Worm (Caenorhabditis elegans): ENCODE data around the gene daf-3.

Gene daf-3

DNA sequence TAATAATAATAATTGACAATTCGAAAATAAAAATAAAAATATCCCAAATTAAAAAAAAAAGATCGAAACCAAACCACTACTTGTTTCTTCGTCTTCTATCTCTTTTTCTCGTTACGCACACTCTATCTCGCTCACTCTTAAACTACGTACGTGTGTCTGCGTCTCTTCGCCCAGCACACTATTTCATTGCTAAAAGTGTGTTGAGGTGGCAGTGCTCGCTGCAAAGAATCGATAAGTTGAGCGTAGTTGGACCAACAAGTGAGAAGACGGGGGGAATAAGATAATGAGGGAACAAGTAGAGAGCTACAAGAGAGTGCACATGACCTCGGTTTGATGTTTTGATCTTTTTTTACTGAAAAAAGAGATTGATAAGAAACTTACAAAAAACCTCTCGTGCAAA lies 649 bp upstream of the daf-3 start (continued):
- no peak for TF ChIP-seq Y67H2A.10 (GFP tag; conservative IDR thresholded peaks at IDR 0.05)

DNA sequence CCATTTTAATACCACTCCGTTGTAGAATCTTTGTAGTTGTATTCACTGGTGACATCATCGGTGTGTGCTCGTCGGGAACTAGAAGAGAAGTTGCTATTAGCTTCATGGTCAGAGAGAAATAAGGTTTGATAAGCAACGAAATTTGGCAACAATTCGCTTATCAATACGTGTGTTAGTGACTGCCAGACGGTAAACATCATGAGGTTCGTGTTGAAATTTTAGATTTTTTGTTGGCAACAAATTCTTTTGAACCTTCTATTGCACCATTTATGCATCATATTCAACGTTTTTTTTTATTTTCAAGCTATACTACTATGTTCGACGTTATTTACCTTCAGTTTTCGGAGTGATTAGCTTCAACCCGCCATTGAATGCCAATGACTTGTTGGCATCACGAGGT lies 1.5 kb downstream of the daf-3 start:
- TF ChIP-seq snpc-1.1 (tag; optimal IDR thresholded peaks at IDR 0.05; ENCODE audit: insufficient read depth) (no peak), dox-1 (GFP tag; IDR thresholded peaks at IDR 0.05) (peak; percentile 44; the same call in 1 of the 2 replicates), nhr-80 (tag; optimal IDR thresholded peaks at IDR 0.05) (peak; percentile 92), atf-7 (tag; optimal IDR thresholded peaks at IDR 0.05) (peak; percentile 18), let-607 (tag; optimal IDR thresholded peaks at IDR 0.05) (peak; percentile 19 to 63), cebp-1 (GFP tag; IDR thresholded peaks at IDR 0.05) (no peak; the same call in 1 of the 2 replicates), cebp-1 (tag; optimal IDR thresholded peaks at IDR 0.05) (peak; percentile 60)

DNA sequence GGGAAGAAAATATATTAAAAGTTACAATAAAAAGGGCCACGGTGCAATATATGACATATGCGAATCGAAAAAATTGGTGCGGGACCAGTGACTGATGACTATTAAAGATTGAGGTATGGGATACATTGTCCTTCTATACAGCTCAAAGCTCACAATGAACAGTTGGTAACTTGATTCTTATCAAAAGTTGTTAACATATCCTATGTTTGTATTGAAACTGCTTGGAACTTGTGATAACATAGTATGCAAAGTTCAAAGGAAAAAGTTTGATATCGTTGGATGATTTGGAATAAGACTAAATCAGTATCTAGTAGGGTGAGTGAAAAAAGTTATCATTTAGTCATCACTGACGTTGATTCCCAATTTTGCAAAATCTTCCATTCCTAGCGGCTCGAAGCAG lies 7.3 kb downstream of the daf-3 start:
- TF ChIP-seq F37B4.10 (GFP tag; IDR thresholded peaks at IDR 0.05) (no peak), zim-3 (tag; optimal IDR thresholded peaks at IDR 0.05) (no peak), C17E4.6 (GFP tag; IDR thresholded peaks at IDR 0.05) (no peak), let-526 (GFP tag; IDR thresholded peaks at IDR 0.05) (no peak), zfh-2 (GFP tag; conservative IDR thresholded peaks at IDR 0.05) (no peak), rpc-1 (optimal IDR thresholded peaks at IDR 0.05) (no peak), rpc-1 (tag; optimal IDR thresholded peaks at IDR 0.05) (no peak), hlh-26 (GFP tag; conservative IDR thresholded peaks at IDR 0.05) (no peak), ceh-27 (GFP tag; optimal IDR thresholded peaks at IDR 0.05) (no peak), ekl-4 (GFP tag; IDR thresholded peaks at IDR 0.05) (no peak), lag-1 (GFP tag; IDR thresholded peaks at IDR 0.05) (no peak), pha-4 (tag; optimal IDR thresholded peaks at IDR 0.05) (no peak), Y53F4B.3 (GFP tag; IDR thresholded peaks at IDR 0.05) (no peak)

DNA sequence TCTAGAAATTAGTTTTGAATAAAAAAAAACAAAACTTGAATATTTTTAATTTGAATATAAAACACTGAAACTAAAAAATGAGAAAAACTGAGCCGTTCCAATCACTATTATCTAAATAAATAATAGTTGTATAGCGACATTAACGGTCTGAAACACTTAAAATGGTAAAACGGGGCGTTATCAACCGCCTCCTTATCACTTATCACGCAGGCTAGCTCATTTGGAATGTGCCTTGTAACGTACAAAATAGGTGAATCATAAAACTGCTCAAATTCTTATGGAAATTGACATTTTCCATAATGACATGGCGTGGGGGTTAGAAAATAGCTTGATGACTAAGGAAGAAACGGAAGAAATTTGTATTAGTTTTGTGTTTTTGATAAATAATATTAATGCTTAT lies 9.3 kb downstream of the daf-3 start, which contains the start of gene ifd-2:
ifd-2 (minus strand) TSS at position 1 of the 400 bp plus-strand sequence.
- peak; percentile 91 for TF ChIP-seq nhr-80 (tag; optimal IDR thresholded peaks at IDR 0.05)
- TF ChIP-seq let-607 (tag; optimal IDR thresholded peaks at IDR 0.05) = peak in 1 of 2 experiments; percentile 26
- TF ChIP-seq pha-4 (tag; optimal IDR thresholded peaks at IDR 0.05) = no peak
- no peak for TF ChIP-seq rcor-1 (GFP tag; IDR thresholded peaks at IDR 0.05)

DNA sequence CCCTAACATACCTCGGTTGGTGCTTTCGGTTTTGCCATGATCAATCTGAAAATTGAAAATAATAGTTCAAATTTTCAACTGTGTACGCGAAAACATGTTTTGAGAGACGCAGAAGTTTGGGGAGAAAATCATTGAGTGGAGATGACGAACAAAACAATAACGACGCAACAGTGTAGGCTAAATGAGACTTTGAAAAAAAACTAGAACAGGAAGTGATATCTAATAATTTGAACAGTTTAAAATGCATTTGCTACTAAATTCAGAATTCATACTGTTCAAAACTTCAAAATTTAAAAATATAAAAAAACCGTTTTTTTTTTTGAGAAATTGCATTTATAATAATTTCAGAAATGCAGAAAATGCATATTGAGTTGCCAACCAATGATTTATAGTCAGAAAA lies 12.2 kb downstream of the daf-3 start, which contains the start of gene F25E2.3:
F25E2.3 (minus strand) TSS at position 101 of the 400 bp plus-strand sequence.
- TF ChIP-seq F57C9.4 (tag; optimal IDR thresholded peaks at IDR 0.05) (no peak), let-526 (GFP tag; IDR thresholded peaks at IDR 0.05) (no peak), B0336.3 (GFP tag; IDR thresholded peaks at IDR 0.05) (no peak), dpl-1 (GFP tag; optimal IDR thresholded peaks at IDR 0.05) (no peak), K11D2.4 (GFP tag; IDR thresholded peaks at IDR 0.05) (no peak)

DNA sequence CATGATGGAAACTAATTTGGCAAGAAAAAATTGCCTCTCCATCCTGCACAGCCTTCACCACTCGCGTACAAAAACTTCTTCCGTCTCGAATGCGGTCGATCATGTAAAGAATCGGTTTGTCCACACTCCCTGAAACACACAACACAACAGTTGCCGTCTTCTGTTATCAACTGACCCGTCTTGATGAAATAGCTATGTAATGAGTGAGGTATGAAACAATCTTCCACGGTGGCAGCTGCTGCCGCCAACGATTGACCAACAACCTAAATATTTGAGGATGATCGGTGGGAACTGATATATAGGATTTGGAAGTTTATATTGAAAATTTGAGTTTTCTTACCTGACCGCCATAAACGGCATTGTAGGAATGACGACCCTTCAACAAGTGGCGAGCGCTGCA lies 13.0 kb downstream of the daf-3 start:
- peak; percentile 36 for TF ChIP-seq nhr-80 (tag; optimal IDR thresholded peaks at IDR 0.05)
- TF ChIP-seq F23B12.7 (tag; optimal IDR thresholded peaks at IDR 0.05; ENCODE audit: insufficient read depth) = no peak
- TF ChIP-seq let-607 (tag; optimal IDR thresholded peaks at IDR 0.05) = peak in 1 of 2 experiments; percentile 17

DNA sequence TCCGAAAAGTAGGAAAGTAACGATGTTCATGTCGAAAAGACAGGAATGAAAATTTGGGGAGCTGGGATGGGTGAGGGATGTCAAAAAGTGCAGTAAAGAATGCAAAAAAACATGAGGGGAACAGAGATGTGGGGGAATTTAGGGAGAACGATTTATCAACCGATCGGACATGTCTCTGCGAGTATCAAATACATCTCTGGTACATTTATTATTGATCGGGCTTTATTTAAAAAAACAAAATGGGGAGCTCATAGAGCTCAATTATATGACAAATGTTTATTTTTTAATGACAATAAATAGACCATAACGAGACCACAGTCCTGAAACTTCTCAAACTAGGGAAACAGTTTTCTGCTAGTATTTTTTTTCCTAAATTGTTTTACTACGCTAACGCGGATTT lies 14.6 kb downstream of the daf-3 start, which contains the start of gene F25E2.2:
F25E2.2 (minus strand) TSS at position 101 of the 400 bp plus-strand sequence.
- TF ChIP-seq sea-2 (GFP tag; IDR thresholded peaks at IDR 0.05) = no peak
- no peak for TF ChIP-seq mcd-1 (GFP tag; IDR thresholded peaks at IDR 0.05)
- TF ChIP-seq bed-1 (GFP tag; IDR thresholded peaks at IDR 0.05) = no peak
- TF ChIP-seq akir-1 (GFP tag; optimal IDR thresholded peaks at IDR 0.05) = no peak
- TF ChIP-seq ceh-40 (GFP tag; IDR thresholded peaks at IDR 0.05) = no peak
- TF ChIP-seq snpc-3.4 (tag; optimal IDR thresholded peaks at IDR 0.05) = no peak
- no peak for TF ChIP-seq bed-2 (GFP tag; IDR thresholded peaks at IDR 0.05)
- no peak for TF ChIP-seq mel-28 (tag; optimal IDR thresholded peaks at IDR 0.05; ENCODE audit: borderline replicate concordance)
